Fruit fly (Drosophila melanogaster) whole organism, prepupa: ENCODE measurements around the gene SREBP.

ENCODE experiments used
- CG11902 ChIP-seq: fragments of 200-800 bp; sonication (Bioruptor generic); optimal IDR thresholded peaks from 3 replicates; lab custom pipeline; 2016; ENCODE audit warnings: missing biosample characterization, missing genetic modification characterization
- CG15336 ChIP-seq: fragments of 200-800 bp; sonication (Bioruptor generic); IDR thresholded peaks from 2 replicates; pipeline ENCODE4 v1.3.6; 2022; ENCODE audit warnings: missing biosample characterization, missing genetic modification characterization
- CG32006 ChIP-seq: fragments of 200-800 bp; sonication (Bioruptor generic); optimal IDR thresholded peaks from 3 replicates; lab custom pipeline; 2017; ENCODE audit warnings: missing biosample characterization, mild to moderate bottlenecking, missing genetic modification characterization
- CG6163 ChIP-seq: fragments of 200-800 bp; sonication (Bioruptor generic); IDR thresholded peaks from 3 replicates; pipeline ENCODE4 v1.3.6; 2022; ENCODE audit warnings: missing biosample characterization, missing genetic modification characterization
- CG9139 ChIP-seq: fragments of 200-800 bp; sonication (Bioruptor generic); optimal IDR thresholded peaks from 3 replicates; lab custom pipeline; 2017; ENCODE audit warnings: missing biosample characterization, mild to moderate bottlenecking, missing genetic modification characterization
- Eip78C ChIP-seq: fragments of 200-800 bp; sonication (Bioruptor generic); peaks from one replicate; lab custom pipeline; 2016; ENCODE audit warnings: missing biosample characterization, missing genetic modification characterization
- Ets96B ChIP-seq: fragments of 200-800 bp; optimal IDR thresholded peaks from 2 replicates; lab custom pipeline; 2019; ENCODE audit warnings: missing biosample characterization, mild to moderate bottlenecking, missing genetic modification characterization, moderate library complexity
- Met ChIP-seq: fragments of 200-800 bp; sonication (Bioruptor generic); optimal IDR thresholded peaks from 3 replicates; lab custom pipeline; 2016; ENCODE audit warnings: missing biosample characterization, missing genetic modification characterization
- esn ChIP-seq: fragments of 200-800 bp; sonication (Bioruptor generic); optimal IDR thresholded peaks from 2 replicates; lab custom pipeline; 2016; ENCODE audit warnings: missing biosample characterization, mild to moderate bottlenecking, missing genetic modification characterization, moderate library complexity
- fd85E ChIP-seq: fragments of 200-800 bp; sonication (Bioruptor generic); optimal IDR thresholded peaks from 3 replicates; lab custom pipeline; 2016; ENCODE audit warnings: missing biosample characterization, missing genetic modification characterization
- fkh ChIP-seq: fragments of 200-800 bp; sonication (Bioruptor generic); optimal IDR thresholded peaks from 3 replicates; lab custom pipeline; 2017; ENCODE audit warnings: missing biosample characterization, mild to moderate bottlenecking, missing genetic modification characterization, moderate library complexity
- lz ChIP-seq: fragments of 200-800 bp; sonication (Bioruptor generic); optimal IDR thresholded peaks from 3 replicates; lab custom pipeline; 2016; ENCODE audit warnings: missing biosample characterization, missing genetic modification characterization
- svp ChIP-seq: fragments of 200-800 bp; sonication (Bioruptor generic); peaks from one replicate; lab custom pipeline; 2016; ENCODE audit warnings: missing biosample characterization, missing genetic modification characterization
- vri ChIP-seq: fragments of 200-800 bp; sonication (Bioruptor generic); optimal IDR thresholded peaks from 3 replicates; lab custom pipeline; 2016; ENCODE audit warnings: missing biosample characterization, mild to moderate bottlenecking, missing genetic modification characterization

Gene SREBP

DNA sequence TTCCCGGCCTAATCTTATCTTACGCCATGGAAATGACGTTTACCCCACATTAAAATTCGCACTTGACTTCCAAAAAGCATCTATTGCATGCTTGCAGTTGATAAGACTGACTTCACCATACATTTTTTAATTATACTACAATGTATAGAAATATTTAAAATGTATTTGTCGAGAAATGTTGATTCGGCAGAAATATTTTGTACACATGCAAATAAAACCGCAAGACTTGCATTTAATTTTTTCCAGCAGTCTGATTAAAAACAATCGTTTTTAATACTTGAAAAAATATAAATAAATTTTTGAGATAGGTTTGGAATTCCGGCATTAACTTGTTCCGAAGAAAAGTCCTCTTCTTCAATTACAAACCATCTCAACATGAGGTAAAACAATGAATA, 52.2 kb downstream of the SREBP start:
- no peak for TF ChIP-seq CG11902
- no peak for TF ChIP-seq CG15336
- no peak for TF ChIP-seq CG9139 (GFP tag; lab: Kevin White, UChicago)
- no peak for TF ChIP-seq Met (GFP tag; lab: Kevin White, UChicago)
- TF ChIP-seq Ets96B (tag; lab: Kevin White, UChicago), result no peak
- TF ChIP-seq vri (GFP tag; lab: Kevin White, UChicago), result peak; percentile 69

dm6 chr3L:19846960-19847359, 53.2 kb downstream of the SREBP start:
- TF ChIP-seq fkh (GFP tag; lab: Kevin White, UChicago), result peak; percentile 87
- no peak for TF ChIP-seq fd85E (GFP tag; lab: Kevin White, UChicago)
- TF ChIP-seq Eip78C (GFP tag; lab: Kevin White, UChicago), result peak; percentile 14
- TF ChIP-seq lz (GFP tag; lab: Kevin White, UChicago), result no peak
- no peak for TF ChIP-seq svp
- TF ChIP-seq CG32006 (GFP tag; lab: Kevin White, UChicago), result no peak
- TF ChIP-seq esn (GFP tag; lab: Kevin White, UChicago), result no peak
- no peak for TF ChIP-seq CG11902

dm6 chr3L:19848080-19848479, 54.3 kb downstream of the SREBP start:
- TF ChIP-seq Eip78C (GFP tag; lab: Kevin White, UChicago) (peak; percentile 68), CG6163 (GFP tag; lab: Robert Waterston, UW) (no peak)
